Worm (Caenorhabditis elegans) whole organism, mixed stage, embryonic: ENCODE results near the gene fbxb-79.

Source experiments
- ceh-39 ChIP-seq: fragments of 150-350 bp; optimal IDR thresholded peaks from 2 replicates; lab custom pipeline; 2014; ENCODE audit warnings: missing biosample characterization, missing genetic modification characterization
- ces-1 ChIP-seq: fragments of 150-350 bp; optimal IDR thresholded peaks from 2 replicates; lab custom pipeline; 2014; ENCODE audit warnings: missing biosample characterization, missing genetic modification reagents, missing genetic modification characterization
- drap-1 ChIP-seq: fragments of 200-800 bp; sonication (Bioruptor generic); optimal IDR thresholded peaks from 3 replicates; lab custom pipeline; 2018; ENCODE audit warnings: mild to moderate bottlenecking, missing genetic modification characterization, missing compliant biosample characterization
- elt-3 ChIP-seq: fragments of 150-350 bp; optimal IDR thresholded peaks from 2 replicates; lab custom pipeline; 2014; ENCODE audit warnings: missing biosample characterization, missing genetic modification characterization
- flh-1 ChIP-seq: fragments of 200-800 bp; sonication (Bioruptor generic); optimal IDR thresholded peaks from 2 replicates; lab custom pipeline; 2018; ENCODE audit warnings: mild to moderate bottlenecking, missing genetic modification characterization, moderate library complexity, missing compliant biosample characterization
- lin-13 ChIP-seq: fragments of 150-350 bp; optimal IDR thresholded peaks from 2 replicates; lab custom pipeline; 2014; ENCODE audit warnings: missing biosample characterization, missing genetic modification characterization
- lsy-2 ChIP-seq: fragments of 150-350 bp; optimal IDR thresholded peaks from 2 replicates; lab custom pipeline; 2014; ENCODE audit warnings: missing biosample characterization, missing genetic modification characterization
- nhr-237 ChIP-seq: fragments of 150-350 bp; optimal IDR thresholded peaks from 2 replicates; lab custom pipeline; 2014; ENCODE audit warnings: missing biosample characterization, missing genetic modification characterization
- nhr-28 ChIP-seq: fragments of 150-350 bp; optimal IDR thresholded peaks from 2 replicates; lab custom pipeline; 2014; ENCODE audit warnings: missing biosample characterization, missing genetic modification characterization
- nhr-76 ChIP-seq: sonication (generic microtip); optimal IDR thresholded peaks from 2 replicates; lab custom pipeline; 2017; ENCODE audit warnings: missing biosample characterization, missing genetic modification characterization
- snpc-4 ChIP-seq: fragments of 150-350 bp; optimal IDR thresholded peaks from 2 replicates; lab custom pipeline; 2014; ENCODE audit warnings: missing biosample characterization, missing genetic modification characterization
- unc-120 ChIP-seq: sonication (generic microtip); optimal IDR thresholded peaks from 2 replicates; lab custom pipeline; 2017; ENCODE audit warnings: missing genetic modification characterization, missing compliant biosample characterization; ENCODE audit not compliant: poor library complexity, severe bottlenecking
- ztf-11 ChIP-seq: fragments of 150-350 bp; optimal IDR thresholded peaks from 2 replicates; lab custom pipeline; 2014; ENCODE audit warnings: missing biosample characterization, missing genetic modification characterization

DNA sequence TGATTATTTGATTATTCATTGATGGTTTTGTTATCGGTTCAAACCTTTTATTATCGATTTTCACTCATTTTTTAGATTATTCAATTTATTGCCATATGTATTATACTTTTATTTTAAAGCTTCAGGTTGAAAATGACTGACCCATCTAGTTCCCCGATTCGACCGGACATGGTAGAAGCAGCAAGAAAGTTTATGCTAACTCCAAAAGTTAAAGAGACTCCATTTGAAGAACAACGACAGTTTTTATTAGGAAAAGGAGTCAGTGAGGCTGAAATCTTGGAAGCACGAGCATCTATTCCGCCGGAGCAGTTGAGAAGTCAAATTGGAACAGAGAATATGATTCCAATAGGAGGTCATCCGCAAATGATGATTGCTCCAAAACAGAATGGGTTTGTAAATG, 6.3 kb downstream of the fbxb-79 start, which contains the start of gene prx-14:
- TF ChIP-seq ztf-11 (tag; lab: Kevin White, UChicago) (no peak), flh-1 (GFP tag; lab: Kevin White, UChicago) (no peak), unc-120 (tag; lab: Kevin White, UChicago) (no peak), nhr-237 (tag; lab: Kevin White, UChicago) (no peak), lin-13 (no peak), snpc-4 (no peak), nhr-28 (tag; lab: Kevin White, UChicago) (no peak), nhr-76 (no peak), ces-1 (GFP tag; lab: Kevin White, UChicago) (no peak), drap-1 (GFP tag; lab: Kevin White, UChicago) (no peak), elt-3 (no peak), lsy-2 (tag; lab: Kevin White, UChicago) (no peak), ceh-39 (tag; lab: Kevin White, UChicago) (no peak)
